Fruit fly (Drosophila melanogaster) whole organism, adult: Measurements from ENCODE around the gene trh.

Experiments
- CG14711 ChIP-seq: fragments of 200-800 bp; sonication (Bioruptor generic); optimal IDR thresholded peaks from 2 replicates; lab custom pipeline; 2018; ENCODE audit warnings: missing biosample characterization, mild to moderate bottlenecking, missing genetic modification characterization, moderate library complexity
- CG5204 ChIP-seq: fragments of 200-800 bp; sonication (Bioruptor generic); optimal IDR thresholded peaks from 2 replicates; lab custom pipeline; 2016; ENCODE audit warnings: missing biosample characterization, missing genetic modification characterization
- Clk ChIP-seq: fragments of 200-800 bp; sonication (Bioruptor generic); optimal IDR thresholded peaks from 2 replicates; lab custom pipeline; 2017; ENCODE audit warnings: missing biosample characterization, missing genetic modification characterization

- no peak for TF ChIP-seq CG14711 (tag; lab: Kevin White, UChicago)
- no peak for TF ChIP-seq CG5204
- no peak for TF ChIP-seq Clk (GFP tag; lab: Kevin White, UChicago)
Observed at dm6 chr3L:342839-343238, 49.6 kb downstream of the trh start, which contains the start of gene mthl10.
